Worm (Caenorhabditis elegans) whole organism, young adult: ENCODE data around the gene msp-76.

Experiments
- C17E4.6 ChIP-seq: fragments of 200-800 bp; sonication (Bioruptor generic); IDR thresholded peaks from 2 replicates; pipeline ENCODE4 v1.3.6; 2022; ENCODE audit warnings: missing genetic modification reagents, missing genetic modification characterization, missing compliant biosample characterization
- Y53G8AR.9 ChIP-seq: fragments of 200-800 bp; sonication (Bioruptor generic); conservative IDR thresholded peaks from 2 replicates; pipeline ENCODE4 v1.3.6; 2022; ENCODE audit warnings: missing genetic modification reagents, missing genetic modification characterization, missing compliant biosample characterization
- ZK185.1 ChIP-seq: sonication (generic microtip); optimal IDR thresholded peaks from 2 replicates; lab custom pipeline; 2016; ENCODE audit warnings: mild to moderate bottlenecking, missing genetic modification characterization, missing compliant biosample characterization; ENCODE audit not compliant: poor library complexity, severe bottlenecking
- ama-1 ChIP-seq, 3 experiments: fragments of 150-350 bp in 1 of 3; sonication (generic microtip) in 2 of 3; optimal IDR thresholded peaks; 2 replicates each; lab custom pipeline; 2014 to 2018; ENCODE audit warnings: missing biosample characterization in 2 of 3, missing genetic modification characterization in 2 of 3, missing genetic modification reagents in 2 of 3
- attf-3 ChIP-seq: fragments of 200-800 bp; sonication (Bioruptor generic); conservative IDR thresholded peaks from 2 replicates; pipeline ENCODE4 v1.3.6; 2022; ENCODE audit warnings: missing genetic modification reagents, missing genetic modification characterization, missing compliant biosample characterization
- chd-7 ChIP-seq: sonication (generic microtip); optimal IDR thresholded peaks from 2 replicates; lab custom pipeline; 2016; ENCODE audit warnings: mild to moderate bottlenecking, missing genetic modification characterization, moderate library complexity, missing compliant biosample characterization
- dox-1 ChIP-seq: fragments of 200-800 bp; sonication (Bioruptor generic); IDR thresholded peaks from 2 replicates; pipeline ENCODE4 v1.3.6; 2022; ENCODE audit warnings: missing genetic modification reagents, missing genetic modification characterization, missing compliant biosample characterization
- lsy-27 ChIP-seq: sonication (generic microtip); optimal IDR thresholded peaks from 2 replicates; lab custom pipeline; 2017; ENCODE audit warnings: missing genetic modification characterization, mild to moderate bottlenecking, missing compliant biosample characterization, antibody characterized with exemption, missing genotype, borderline replicate concordance; ENCODE audit not compliant: insufficient read depth
- snpc-4 ChIP-seq, 5 experiments: fragments of 150-350 bp in 1 of 5; sonication (generic microtip) in 4 of 5; optimal IDR thresholded peaks; 2 replicates each; lab custom pipeline; 2014 to 2018; ENCODE audit warnings: missing genetic modification characterization in 5 of 5, missing biosample characterization in 3 of 5, antibody characterized with exemption in 2 of 5, mild to moderate bottlenecking in 2 of 5, missing compliant biosample characterization in 2 of 5, missing genotype in 2 of 5, moderate library complexity in 2 of 5, missing genetic modification reagents in 1 of 5
- ztf-25 ChIP-seq: fragments of 200-800 bp; sonication (Bioruptor generic); IDR thresholded peaks from 2 replicates; pipeline ENCODE4 v1.3.6; 2022; ENCODE audit warnings: missing genetic modification reagents, missing genetic modification characterization, missing compliant biosample characterization

DNA sequence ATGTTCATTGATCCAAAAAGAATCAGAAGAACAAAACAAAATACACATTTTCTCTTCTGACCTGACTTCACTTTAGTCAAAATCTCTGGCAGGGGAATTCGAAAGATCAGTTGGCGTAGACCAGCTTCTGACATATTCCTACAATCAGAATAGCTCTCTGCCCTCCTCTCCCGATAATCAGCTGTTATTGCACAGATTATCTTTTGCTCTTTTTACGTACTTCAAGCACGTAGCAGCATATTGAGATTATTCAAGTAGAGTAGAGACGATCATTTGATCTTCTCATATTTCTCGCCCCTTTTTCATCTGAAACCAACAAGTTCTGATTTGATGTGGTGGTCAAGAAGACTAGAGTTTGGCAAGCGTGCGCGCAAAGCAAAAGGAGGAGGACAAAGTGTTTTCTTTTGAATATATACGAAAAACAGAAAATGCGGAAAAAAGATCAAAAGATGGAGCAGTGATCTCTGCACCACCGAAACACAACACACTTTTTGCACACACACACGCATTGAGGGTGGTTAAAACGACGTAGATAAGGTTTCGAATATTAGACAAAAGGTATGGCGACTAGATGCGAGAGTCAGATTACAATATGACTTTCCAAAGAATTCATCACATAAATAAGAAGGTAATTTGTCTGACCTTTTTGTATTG, 15.0 kb upstream of the msp-76 start:
- TF ChIP-seq ama-1 (optimal IDR thresholded peaks at IDR 0.05; lab: Kevin White, UChicago) (no peak), ama-1 (GFP tag; optimal IDR thresholded peaks at IDR 0.05; lab: Kevin White, UChicago) (no peak), ztf-25 (no peak), chd-7 (tag; lab: Kevin White, UChicago) (no peak), lsy-27 (tag; lab: Kevin White, UChicago) (no peak), dox-1 (no peak), snpc-4 (GFP tag; optimal IDR thresholded peaks at IDR 0.05; lab: Kevin White, UChicago) (no peak), snpc-4 (tag; optimal IDR thresholded peaks at IDR 0.05; lab: Kevin White, UChicago) (no peak), ZK185.1 (tag; lab: Kevin White, UChicago) (no peak), attf-3 (GFP tag; lab: Robert Waterston, UW) (no peak), C17E4.6 (GFP tag; lab: Robert Waterston, UW) (no peak), Y53G8AR.9 (GFP tag; lab: Robert Waterston, UW) (no peak)
